Fruit fly (Drosophila melanogaster) whole organism, embryonic: ENCODE data around the gene CG31706.

ENCODE experiments used
- Atf-2 ChIP-seq: fragments of 200-800 bp; sonication (Bioruptor generic); optimal IDR thresholded peaks from 2 replicates; lab custom pipeline; 2016; ENCODE audit warnings: missing biosample characterization, missing genetic modification characterization
- BEAF-32 ChIP-seq: fragments of 200-800 bp; sonication (Bioruptor generic); optimal IDR thresholded peaks from 3 replicates; lab custom pipeline; 2017; ENCODE audit warnings: missing biosample characterization, missing genetic modification characterization, mild to moderate bottlenecking, moderate library complexity, missing genetic modification reagents
- BtbVII ChIP-seq: fragments of 200-800 bp; sonication (Bioruptor generic); optimal IDR thresholded peaks from 3 replicates; lab custom pipeline; 2017; ENCODE audit warnings: missing biosample characterization, mild to moderate bottlenecking, missing genetic modification characterization
- Bteb2 ChIP-seq: fragments of 200-800 bp; sonication (Bioruptor generic); optimal IDR thresholded peaks from 2 replicates; lab custom pipeline; 2016; ENCODE audit warnings: missing biosample characterization, missing genetic modification characterization
- CG11093 ChIP-seq: fragments of 200-800 bp; sonication (Bioruptor generic); IDR thresholded peaks from 3 replicates; pipeline ENCODE4 v1.3.6; 2022; ENCODE audit warnings: missing biosample characterization, missing genetic modification characterization
- CG11456 ChIP-seq: fragments of 200-800 bp; sonication (Bioruptor generic); IDR thresholded peaks from 3 replicates; pipeline ENCODE4 v1.3.6; 2022; ENCODE audit warnings: missing biosample characterization, missing genetic modification characterization
- CG13894 ChIP-seq: fragments of 200-800 bp; sonication (Bioruptor generic); optimal IDR thresholded peaks from 3 replicates; lab custom pipeline; 2018; ENCODE audit warnings: missing biosample characterization, mild to moderate bottlenecking, missing genetic modification characterization, moderate library complexity
- CG34422 ChIP-seq: fragments of 200-800 bp; sonication (Bioruptor generic); IDR thresholded peaks from 3 replicates; pipeline ENCODE4 v1.3.6; 2022; ENCODE audit warnings: missing biosample characterization, missing genetic modification characterization
- CG4360 ChIP-seq: fragments of 200-800 bp; sonication (Bioruptor generic); IDR thresholded peaks from 2 replicates; pipeline ENCODE4 v1.3.6; 2022; ENCODE audit warnings: missing biosample characterization, missing genetic modification characterization
- CG4617 ChIP-seq: fragments of 200-800 bp; sonication (Bioruptor generic); optimal IDR thresholded peaks from 3 replicates; lab custom pipeline; 2016; ENCODE audit warnings: missing biosample characterization, missing genetic modification characterization, borderline replicate concordance
- CG6254 ChIP-seq: fragments of 200-800 bp; sonication (Bioruptor generic); optimal IDR thresholded peaks from 3 replicates; lab custom pipeline; 2017; ENCODE audit warnings: mild to moderate bottlenecking, missing biosample characterization, missing genetic modification reagents, missing genetic modification characterization
- CG8290 ChIP-seq, 3 experiments: fragments of 200-800 bp; sonication (Bioruptor generic); optimal IDR thresholded peaks; 2 replicates each; lab custom pipeline; 2016 to 2019; ENCODE audit warnings: missing biosample characterization in 3 of 3, missing genetic modification characterization in 3 of 3, mild to moderate bottlenecking in 2 of 3, moderate library complexity in 1 of 3
- CG9797 ChIP-seq: fragments of 200-800 bp; sonication (Bioruptor generic); optimal IDR thresholded peaks from 3 replicates; lab custom pipeline; 2018; ENCODE audit warnings: missing biosample characterization, mild to moderate bottlenecking, missing genetic modification characterization
- CG9932 ChIP-seq: fragments of 200-800 bp; sonication (Bioruptor generic); IDR thresholded peaks from 2 replicates; pipeline ENCODE4 v1.3.6; 2022; ENCODE audit warnings: missing biosample characterization, missing genetic modification characterization
- Deaf1 ChIP-seq: fragments of 200-800 bp; optimal IDR thresholded peaks from 3 replicates; lab custom pipeline; 2019; ENCODE audit warnings: missing biosample characterization, mild to moderate bottlenecking, missing genetic modification characterization, moderate library complexity
- Dek ChIP-seq: fragments of 200-800 bp; sonication (Bioruptor generic); optimal IDR thresholded peaks from 3 replicates; lab custom pipeline; 2019; ENCODE audit warnings: missing biosample characterization, mild to moderate bottlenecking, missing genetic modification characterization, moderate library complexity
- Doc3 ChIP-seq: fragments of 200-800 bp; sonication (Bioruptor generic); IDR thresholded peaks from 3 replicates; pipeline ENCODE4 v1.3.6; 2022; ENCODE audit warnings: missing biosample characterization, missing genetic modification characterization; ENCODE audit not compliant: partially characterized antibody
- Dref ChIP-seq: fragments of 200-800 bp; sonication (Bioruptor generic); IDR thresholded peaks from 2 replicates; pipeline ENCODE4 v1.3.6; 2022; ENCODE audit warnings: missing biosample characterization, missing genetic modification characterization
- E2f1 ChIP-seq: fragments of 200-800 bp; sonication (Bioruptor generic); IDR thresholded peaks from 2 replicates; pipeline ENCODE4 v1.3.6; 2022; ENCODE audit warnings: missing biosample characterization, missing genetic modification characterization
- Fer2 ChIP-seq: fragments of 200-800 bp; sonication (Bioruptor generic); optimal IDR thresholded peaks from 2 replicates; lab custom pipeline; 2018; ENCODE audit warnings: missing biosample characterization, mild to moderate bottlenecking, missing genetic modification characterization, moderate library complexity
- HLH4C ChIP-seq: fragments of 200-800 bp; sonication (Bioruptor generic); IDR thresholded peaks from 3 replicates; pipeline ENCODE4 v1.3.6; 2022; ENCODE audit warnings: missing biosample characterization, missing genetic modification characterization; ENCODE audit not compliant: partially characterized antibody
- Hey ChIP-seq: fragments of 200-800 bp; sonication (Bioruptor generic); optimal IDR thresholded peaks from 3 replicates; lab custom pipeline; 2018; ENCODE audit warnings: missing biosample characterization, mild to moderate bottlenecking, missing genetic modification characterization
- Hmr ChIP-seq: fragments of 200-800 bp; sonication (Bioruptor generic); optimal IDR thresholded peaks from 3 replicates; lab custom pipeline; 2017; ENCODE audit warnings: mild to moderate bottlenecking, missing biosample characterization, missing genetic modification reagents, missing genetic modification characterization
- Hr3 ChIP-seq: fragments of 200-800 bp; sonication (Bioruptor generic); optimal IDR thresholded peaks from 3 replicates; lab custom pipeline; 2016; ENCODE audit warnings: missing biosample characterization, missing genetic modification characterization
- Hsf ChIP-seq: fragments of 200-800 bp; sonication (Bioruptor generic); optimal IDR thresholded peaks from 3 replicates; lab custom pipeline; 2016; ENCODE audit warnings: missing biosample characterization, missing genetic modification characterization
- Mrtf ChIP-seq: fragments of 200-800 bp; sonication (Bioruptor generic); IDR thresholded peaks from 3 replicates; pipeline ENCODE4 v1.3.6; 2022; ENCODE audit warnings: missing biosample characterization, missing genetic modification characterization
- Neu2 ChIP-seq: fragments of 200-800 bp; sonication (Bioruptor generic); optimal IDR thresholded peaks from 3 replicates; lab custom pipeline; 2016; ENCODE audit warnings: missing biosample characterization, missing genetic modification characterization, borderline replicate concordance
- Scr ChIP-seq: fragments of 200-800 bp; sonication (Bioruptor generic); IDR thresholded peaks from 2 replicates; pipeline ENCODE4 v1.3.6; 2022; ENCODE audit warnings: missing biosample characterization, missing genetic modification characterization; ENCODE audit not compliant: partially characterized antibody
- Xrp1 ChIP-seq: fragments of 200-800 bp; sonication (Bioruptor generic); IDR thresholded peaks from 2 replicates; pipeline ENCODE4 v1.3.6; 2022; ENCODE audit warnings: missing biosample characterization, missing genetic modification characterization
- ac ChIP-seq: fragments of 200-800 bp; sonication (Bioruptor generic); optimal IDR thresholded peaks from 3 replicates; lab custom pipeline; 2017; ENCODE audit warnings: missing biosample characterization, mild to moderate bottlenecking, missing genetic modification characterization
- bab2 ChIP-seq: fragments of 200-800 bp; sonication (Bioruptor generic); optimal IDR thresholded peaks from 2 replicates; lab custom pipeline; 2016; ENCODE audit warnings: missing biosample characterization, missing genetic modification characterization
- cas ChIP-seq: fragments of 200-800 bp; sonication (Bioruptor generic); IDR thresholded peaks from 2 replicates; pipeline ENCODE4 v1.3.6; 2022; ENCODE audit warnings: missing biosample characterization, missing genetic modification characterization
- cg ChIP-seq: fragments of 200-800 bp; sonication (Bioruptor generic); optimal IDR thresholded peaks from 3 replicates; lab custom pipeline; 2019; ENCODE audit warnings: missing biosample characterization, mild to moderate bottlenecking, missing genetic modification characterization, moderate library complexity
- ci ChIP-seq: fragments of 200-800 bp; sonication (Bioruptor generic); IDR thresholded peaks from 3 replicates; pipeline ENCODE4 v1.3.6; 2022; ENCODE audit warnings: missing biosample characterization, missing genetic modification characterization
- ewg ChIP-seq: fragments of 200-800 bp; sonication (Bioruptor generic); optimal IDR thresholded peaks from 3 replicates; lab custom pipeline; 2017; ENCODE audit warnings: mild to moderate bottlenecking, missing biosample characterization, missing genetic modification reagents, missing genetic modification characterization
- ftz-f1 ChIP-seq: fragments of 200-800 bp; sonication (Bioruptor generic); optimal IDR thresholded peaks from 2 replicates; lab custom pipeline; 2016; ENCODE audit warnings: missing biosample characterization, missing genetic modification characterization
- gfzf ChIP-seq: fragments of 200-800 bp; sonication (Bioruptor generic); optimal IDR thresholded peaks from 2 replicates; lab custom pipeline; 2016; ENCODE audit warnings: missing biosample characterization, mild to moderate bottlenecking, missing genetic modification characterization, moderate library complexity
- hb ChIP-seq: fragments of 200-800 bp; sonication (Bioruptor generic); IDR thresholded peaks from 3 replicates; pipeline ENCODE4 v1.3.6; 2022; ENCODE audit warnings: missing biosample characterization, missing genetic modification characterization; ENCODE audit not compliant: partially characterized antibody
- maf-S ChIP-seq: fragments of 200-800 bp; sonication (Bioruptor generic); optimal IDR thresholded peaks from 2 replicates; lab custom pipeline; 2016; ENCODE audit warnings: missing biosample characterization, missing genetic modification characterization
- p53 ChIP-seq: fragments of 200-800 bp; sonication (Bioruptor generic); optimal IDR thresholded peaks from 2 replicates; lab custom pipeline; 2016; ENCODE audit warnings: missing biosample characterization, missing genetic modification characterization
- pnt ChIP-seq: fragments of 200-800 bp; sonication (Bioruptor generic); optimal IDR thresholded peaks from 3 replicates; lab custom pipeline; 2016; ENCODE audit warnings: missing biosample characterization, missing genetic modification characterization
- scrt ChIP-seq: fragments of 200-800 bp; sonication (Bioruptor generic); optimal IDR thresholded peaks from 2 replicates; lab custom pipeline; 2018; ENCODE audit warnings: missing biosample characterization, mild to moderate bottlenecking, missing genetic modification characterization, moderate library complexity
- slou ChIP-seq: fragments of 200-800 bp; sonication (Bioruptor generic); optimal IDR thresholded peaks from 3 replicates; lab custom pipeline; 2016; ENCODE audit warnings: missing biosample characterization, missing genetic modification characterization
- tll ChIP-seq, 2 experiments: fragments of 200-800 bp in 1 of 2; fragments of >200 bp in 1 of 2; sonication (Bioruptor generic) in 1 of 2; optimal IDR thresholded peaks; 2 replicates each; lab custom pipeline; 2017 to 2019; ENCODE audit warnings: missing biosample characterization in 2 of 2, missing genetic modification characterization in 2 of 2, mild to moderate bottlenecking in 1 of 2, moderate library complexity in 1 of 2
- toy ChIP-seq: fragments of 200-800 bp; sonication (Bioruptor generic); IDR thresholded peaks from 2 replicates; pipeline ENCODE4 v1.3.6; 2022; ENCODE audit warnings: missing biosample characterization, missing genetic modification characterization
- ttk ChIP-seq: fragments of 200-800 bp; sonication (Bioruptor generic); IDR thresholded peaks from 2 replicates; pipeline ENCODE4 v2.1.2; 2022; ENCODE audit warnings: missing biosample characterization, missing genetic modification characterization
- twi ChIP-seq: fragments of 200-800 bp; optimal IDR thresholded peaks from 2 replicates; lab custom pipeline; 2019; ENCODE audit warnings: missing biosample characterization, mild to moderate bottlenecking, missing genetic modification characterization, moderate library complexity

The CG31706 gene

DNA sequence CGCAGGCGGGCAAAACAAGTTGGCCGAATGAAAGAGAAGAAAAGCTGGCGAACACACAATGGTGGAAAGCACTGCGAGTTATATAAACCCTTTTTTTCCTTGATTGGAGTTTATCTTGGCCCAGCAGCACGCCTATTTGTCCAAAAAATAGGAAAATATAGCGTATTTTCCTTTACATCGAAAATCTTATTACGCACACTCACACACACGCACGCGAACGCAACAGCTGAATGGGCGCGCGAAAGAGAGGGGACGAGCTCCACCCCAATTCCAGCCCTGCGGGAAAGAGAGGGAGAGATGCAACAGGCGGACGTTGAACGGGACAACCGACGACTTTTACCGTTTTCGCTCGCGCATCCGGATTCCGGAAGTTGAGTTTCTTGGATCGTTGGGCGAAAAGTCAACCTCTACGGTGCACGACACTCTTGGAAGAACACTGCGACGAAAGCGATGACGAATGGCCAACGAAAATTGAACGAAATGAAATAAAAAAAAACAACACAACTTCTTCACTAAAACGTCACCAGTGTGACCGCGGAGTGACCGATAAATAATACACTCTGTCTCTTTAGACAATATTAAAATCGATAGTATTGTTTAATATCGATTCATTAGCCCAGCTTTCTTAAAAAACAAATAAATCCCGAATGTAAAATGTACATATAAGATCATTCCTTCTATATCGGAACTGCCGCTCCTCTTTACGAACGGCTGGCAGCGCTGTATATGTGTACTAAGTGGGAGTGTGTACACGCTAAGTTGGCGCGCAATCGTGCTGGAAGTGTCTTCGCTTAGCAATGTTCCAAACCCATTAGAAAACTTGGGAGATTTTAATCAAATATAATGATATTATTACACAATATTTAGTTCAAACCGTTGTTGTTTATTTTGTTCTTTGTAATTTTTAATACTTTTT lies 14.1 kb downstream of the CG31706 start, which contains the start of the genes Dlg5 and CG4970 (continued):
- TF ChIP-seq CG9932 (GFP tag; lab: Robert Waterston, UW): peak; percentile 20; the same call in 1 of the 2 replicates
- TF ChIP-seq HLH4C: peak; percentile 73
- TF ChIP-seq Hsf (GFP tag; lab: Kevin White, UChicago): peak; percentile 23
- peak; percentile 68 for TF ChIP-seq Doc3 (GFP tag; lab: Robert Waterston, UW)
- no peak for TF ChIP-seq CG11093 (GFP tag; lab: Robert Waterston, UW)
- peak; percentile 56 for TF ChIP-seq Hmr (GFP tag; lab: Kevin White, UChicago)
- TF ChIP-seq Hr3 (GFP tag; lab: Kevin White, UChicago): no peak
- TF ChIP-seq CG34422 (GFP tag; lab: Robert Waterston, UW): peak; percentile 88
- TF ChIP-seq ci (GFP tag; lab: Robert Waterston, UW): peak; percentile 45; the same call in 1 of the 3 replicates
- no peak; the same call in 1 of the 2 replicates for TF ChIP-seq E2f1 (GFP tag; lab: Robert Waterston, UW)
- TF ChIP-seq ac (GFP tag; lab: Kevin White, UChicago): no peak
- no peak for TF ChIP-seq tll (GFP tag; optimal IDR thresholded peaks at IDR 0.05; lab: Kevin White, UChicago)
- TF ChIP-seq scrt (GFP tag; lab: Kevin White, UChicago): peak; percentile 100
- TF ChIP-seq Xrp1 (GFP tag; lab: Robert Waterston, UW): no peak
- no peak for TF ChIP-seq Neu2
- peak; percentile 17 for TF ChIP-seq p53 (GFP tag; lab: Kevin White, UChicago)
- TF ChIP-seq hb (GFP tag; lab: Robert Waterston, UW): 0 out of 3 replicates have a peak, but pooled peaks have one; percentile 72
- TF ChIP-seq Mrtf: no peak
- TF ChIP-seq bab2 (GFP tag; lab: Kevin White, UChicago): no peak
- TF ChIP-seq maf-S: no peak
- TF ChIP-seq Deaf1 (tag; lab: Kevin White, UChicago): peak; percentile 10
- TF ChIP-seq CG4617 (GFP tag; lab: Kevin White, UChicago): peak; percentile 33
- TF ChIP-seq ewg: peak; percentile 57
- peak; percentile 98 for TF ChIP-seq cg (GFP tag; lab: Kevin White, UChicago)
- TF ChIP-seq cas: no peak
- TF ChIP-seq CG9797: peak; percentile 72
- TF ChIP-seq Hey: no peak
- peak; percentile 34 for TF ChIP-seq Dek (tag; lab: Kevin White, UChicago)
- TF ChIP-seq Scr (GFP tag; lab: Robert Waterston, UW): peak; percentile 75
- TF ChIP-seq ttk (GFP tag; lab: Robert Waterston, UW): no peak
- no peak for TF ChIP-seq CG11456 (GFP tag; lab: Robert Waterston, UW)
- TF ChIP-seq BtbVII (GFP tag; lab: Kevin White, UChicago): peak; percentile 17
- no peak for TF ChIP-seq twi (tag; lab: Kevin White, UChicago)
- peak; percentile 86 for TF ChIP-seq BEAF-32 (GFP tag; lab: Kevin White, UChicago)
- 0 out of 2 replicates have a peak, but pooled peaks have one; percentile 16 for TF ChIP-seq CG4360 (GFP tag; lab: Robert Waterston, UW)
- TF ChIP-seq pnt: peak; percentile 22
- peak; percentile 89 for TF ChIP-seq gfzf (GFP tag; lab: Kevin White, UChicago)
- peak; percentile 26 for TF ChIP-seq slou
- no peak for TF ChIP-seq Atf-2 (GFP tag; lab: Kevin White, UChicago)
- TF ChIP-seq CG8290 (GFP tag; optimal IDR thresholded peaks at IDR 0.05; lab: Kevin White, UChicago): no peak
- TF ChIP-seq CG8290 (tag; optimal IDR thresholded peaks at IDR 0.05; lab: Kevin White, UChicago): no peak
- peak; percentile 71 for TF ChIP-seq Dref (GFP tag; lab: Robert Waterston, UW)
- TF ChIP-seq Bteb2: peak; percentile 2
- no peak for TF ChIP-seq toy
- peak; percentile 68 for TF ChIP-seq CG13894 (tag; lab: Kevin White, UChicago)
- TF ChIP-seq Fer2 (tag; lab: Kevin White, UChicago): no peak
- TF ChIP-seq CG6254 (GFP tag; lab: Kevin White, UChicago): no peak
- TF ChIP-seq ftz-f1: no peak
